Worm (Caenorhabditis elegans) whole organism, L2 larva: ENCODE data around the gene ptp-2.

Experiments
- C34F6.9 ChIP-seq: fragments of 150-350 bp; optimal IDR thresholded peaks from 2 replicates; lab custom pipeline; 2014; ENCODE audit warnings: missing biosample characterization, missing genetic modification characterization
- F13H6.1 ChIP-seq: sonication (generic microtip); optimal IDR thresholded peaks from 2 replicates; lab custom pipeline; 2016; ENCODE audit warnings: missing genetic modification characterization, missing compliant biosample characterization
- Y55F3AM.14 ChIP-seq: fragments of 200-800 bp; sonication (Bioruptor generic); optimal IDR thresholded peaks from 2 replicates; lab custom pipeline; 2018; ENCODE audit warnings: mild to moderate bottlenecking, missing genetic modification characterization, missing compliant biosample characterization
- ZK546.5 ChIP-seq: sonication (generic microtip); optimal IDR thresholded peaks from 2 replicates; lab custom pipeline; 2017; ENCODE audit warnings: missing biosample characterization, missing genetic modification characterization
- alr-1 ChIP-seq: fragments of 150-350 bp; optimal IDR thresholded peaks from 2 replicates; lab custom pipeline; 2014; ENCODE audit warnings: missing biosample characterization, missing genetic modification characterization
- ama-1 ChIP-seq: fragments of 150-350 bp; optimal IDR thresholded peaks from 2 replicates; lab custom pipeline; 2018; ENCODE audit warnings: inconsistent platforms
- blmp-1 ChIP-seq: sonication (generic microtip); optimal IDR thresholded peaks from 2 replicates; lab custom pipeline; 2017; ENCODE audit warnings: missing genetic modification characterization, mild to moderate bottlenecking, missing compliant biosample characterization, antibody characterized with exemption, moderate library complexity; ENCODE audit not compliant: insufficient read depth
- ceh-16 ChIP-seq: fragments of 150-350 bp; optimal IDR thresholded peaks from 2 replicates; lab custom pipeline; 2014; ENCODE audit warnings: missing biosample characterization, missing genetic modification characterization
- ceh-82 ChIP-seq: fragments of 150-350 bp; optimal IDR thresholded peaks from 2 replicates; lab custom pipeline; 2014; ENCODE audit warnings: missing biosample characterization, missing genetic modification characterization
- crh-2 ChIP-seq: sonication (generic microtip); optimal IDR thresholded peaks from 2 replicates; lab custom pipeline; 2017; ENCODE audit warnings: missing biosample characterization, missing genetic modification characterization
- dmd-4 ChIP-seq: sonication (generic microtip); optimal IDR thresholded peaks from 2 replicates; lab custom pipeline; 2017; ENCODE audit warnings: missing biosample characterization, missing genetic modification characterization
- egl-27 ChIP-seq: sonication (generic microtip); optimal IDR thresholded peaks from 3 replicates; lab custom pipeline; 2017; ENCODE audit warnings: missing biosample characterization, missing genetic modification reagents, missing genetic modification characterization
- elt-1 ChIP-seq: fragments of 150-350 bp; optimal IDR thresholded peaks from 2 replicates; lab custom pipeline; 2014; ENCODE audit warnings: missing biosample characterization, missing genetic modification characterization
- elt-3 ChIP-seq: sonication (generic microtip); optimal IDR thresholded peaks from 2 replicates; lab custom pipeline; 2017; ENCODE audit warnings: missing biosample characterization, missing genetic modification characterization
- fos-1 ChIP-seq: fragments of 150-350 bp; optimal IDR thresholded peaks from 2 replicates; lab custom pipeline; 2014; ENCODE audit warnings: missing biosample characterization, missing genetic modification characterization
- gmeb-1 ChIP-seq: fragments of 150-350 bp; optimal IDR thresholded peaks from 2 replicates; lab custom pipeline; 2014; ENCODE audit warnings: missing biosample characterization, missing genetic modification characterization
- lin-11 ChIP-seq: fragments of 150-350 bp; sonication (generic microtip); optimal IDR thresholded peaks from 2 replicates; lab custom pipeline; 2014; ENCODE audit warnings: missing biosample characterization, missing genetic modification characterization, inconsistent platforms, mixed read lengths
- lin-13 ChIP-seq: fragments of 150-350 bp; optimal IDR thresholded peaks from 2 replicates; lab custom pipeline; 2014; ENCODE audit warnings: missing biosample characterization, missing genetic modification reagents, missing genetic modification characterization
- lin-39 ChIP-seq: fragments of 150-350 bp; optimal IDR thresholded peaks from 2 replicates; lab custom pipeline; 2014; ENCODE audit warnings: missing biosample characterization, missing genetic modification reagents, missing genetic modification characterization
- mab-5 ChIP-seq: fragments of 150-350 bp; optimal IDR thresholded peaks from 2 replicates; lab custom pipeline; 2014; ENCODE audit warnings: missing biosample characterization, missing genetic modification characterization
- mbf-1 ChIP-seq: sonication (generic microtip); optimal IDR thresholded peaks from 2 replicates; lab custom pipeline; 2017; ENCODE audit warnings: missing biosample characterization, missing genetic modification characterization
- nhr-10 ChIP-seq: sonication (generic microtip); optimal IDR thresholded peaks from 2 replicates; lab custom pipeline; 2017; ENCODE audit warnings: missing biosample characterization, missing genetic modification characterization
- nhr-11 ChIP-seq: fragments of 150-350 bp; optimal IDR thresholded peaks from 2 replicates; lab custom pipeline; 2014; ENCODE audit warnings: missing biosample characterization, missing genetic modification characterization
- nhr-12 ChIP-seq: fragments of 150-350 bp; optimal IDR thresholded peaks from 2 replicates; lab custom pipeline; 2014; ENCODE audit warnings: missing biosample characterization, missing genetic modification characterization
- nhr-129 ChIP-seq: fragments of 150-350 bp; optimal IDR thresholded peaks from 2 replicates; lab custom pipeline; 2014; ENCODE audit warnings: missing biosample characterization, missing genetic modification characterization
- nhr-23 ChIP-seq: fragments of 150-350 bp; optimal IDR thresholded peaks from 2 replicates; lab custom pipeline; 2014; ENCODE audit warnings: missing biosample characterization, missing genetic modification reagents, missing genetic modification characterization
- nhr-25 ChIP-seq: fragments of 150-350 bp; sonication (generic microtip); optimal IDR thresholded peaks from 3 replicates; lab custom pipeline; 2014; ENCODE audit warnings: missing biosample characterization, missing genetic modification characterization
- nhr-6 ChIP-seq: fragments of 150-350 bp; optimal IDR thresholded peaks from 2 replicates; lab custom pipeline; 2014; ENCODE audit warnings: missing biosample characterization, missing genetic modification characterization
- peb-1 ChIP-seq: fragments of 150-350 bp; optimal IDR thresholded peaks from 2 replicates; lab custom pipeline; 2014; ENCODE audit warnings: missing biosample characterization, missing genetic modification characterization
- skn-1 ChIP-seq: sonication (generic microtip); optimal IDR thresholded peaks from 2 replicates; lab custom pipeline; 2017; ENCODE audit warnings: missing biosample characterization, missing genetic modification characterization
- sma-3 ChIP-seq: sonication (generic microtip); optimal IDR thresholded peaks from 2 replicates; lab custom pipeline; 2016; ENCODE audit warnings: missing genetic modification reagents, missing genetic modification characterization, missing compliant biosample characterization
- sma-9 ChIP-seq, 2 experiments: fragments of 150-350 bp in 1 of 2; sonication (generic microtip) in 1 of 2; optimal IDR thresholded peaks; 2 replicates each; lab custom pipeline; 2014 to 2016; ENCODE audit warnings: missing genetic modification characterization in 2 of 2, mild to moderate bottlenecking in 1 of 2, missing biosample characterization in 1 of 2, missing compliant biosample characterization in 1 of 2, missing genetic modification reagents in 1 of 2, moderate library complexity in 1 of 2
- unc-55 ChIP-seq: fragments of 150-350 bp; sonication (generic microtip); optimal IDR thresholded peaks from 3 replicates; lab custom pipeline; 2014; ENCODE audit warnings: missing biosample characterization, missing genetic modification reagents, missing genetic modification characterization
- unc-62 ChIP-seq: fragments of 150-350 bp; optimal IDR thresholded peaks from 2 replicates; lab custom pipeline; 2014; ENCODE audit warnings: missing biosample characterization, missing genetic modification reagents, missing genetic modification characterization
- zag-1 ChIP-seq: fragments of 150-350 bp; optimal IDR thresholded peaks from 2 replicates; lab custom pipeline; 2014; ENCODE audit warnings: missing biosample characterization, missing genetic modification characterization
- ztf-11 ChIP-seq: sonication (generic microtip); optimal IDR thresholded peaks from 2 replicates; lab custom pipeline; 2017; ENCODE audit warnings: missing biosample characterization, missing genetic modification characterization
- ztf-4 ChIP-seq: fragments of 150-350 bp; optimal IDR thresholded peaks from 2 replicates; lab custom pipeline; 2014; ENCODE audit warnings: missing biosample characterization, missing genetic modification characterization

The ptp-2 gene

ce11 chrII:5944268-5944667 is 25.8 kb downstream of the ptp-2 start, which contains the start of gene B0034.2:
TSS of gene B0034.2 (minus strand) at chrII:5944368.
- TF ChIP-seq Y55F3AM.14, result no peak
- TF ChIP-seq fos-1 (tag; lab: Kevin White, UChicago), result no peak
- TF ChIP-seq nhr-12 (tag; lab: Kevin White, UChicago), result no peak
- TF ChIP-seq ceh-16 (tag; lab: Kevin White, UChicago), result no peak
- no peak for TF ChIP-seq lin-13 (GFP tag; lab: Kevin White, UChicago)
- TF ChIP-seq unc-55, result no peak

- TF ChIP-seq ceh-16 (tag; lab: Kevin White, UChicago), result no peak
- TF ChIP-seq elt-3 (tag; lab: Kevin White, UChicago), result no peak
- no peak for TF ChIP-seq Y55F3AM.14
- no peak for TF ChIP-seq gmeb-1
- no peak for TF ChIP-seq unc-55
- no peak for TF ChIP-seq unc-62
Observed at ce11 chrII:5945818-5946217, 27.4 kb downstream of the ptp-2 start.

ce11 chrII:5946438-5946837 is 28.0 kb downstream of the ptp-2 start:
- TF ChIP-seq ama-1 (lab: Kevin White, UChicago) (no peak), gmeb-1 (no peak), nhr-23 (tag; lab: Kevin White, UChicago) (no peak), zag-1 (no peak), Y55F3AM.14 (no peak), mab-5 (tag; lab: Kevin White, UChicago) (no peak), mbf-1 (no peak), ztf-11 (tag; lab: Kevin White, UChicago) (no peak), egl-27 (tag; lab: Kevin White, UChicago) (no peak), ztf-4 (tag; lab: Kevin White, UChicago) (no peak), dmd-4 (no peak), skn-1 (no peak), nhr-6 (tag; lab: Kevin White, UChicago) (no peak), lin-11 (tag; lab: Kevin White, UChicago) (no peak), lin-13 (GFP tag; lab: Kevin White, UChicago) (no peak)
- TF ChIP-seq, all 48 proteins: peak for 0

ce11 chrII:5948681-5949080 is 30.2 kb downstream of the ptp-2 start:
- no peak for TF ChIP-seq alr-1 (tag; lab: Kevin White, UChicago)
- TF ChIP-seq Y55F3AM.14, result peak; percentile 4
- TF ChIP-seq F13H6.1 (tag; lab: Kevin White, UChicago), result peak; percentile 29
- TF ChIP-seq unc-55, result peak; percentile 29
- peak; percentile 22 for TF ChIP-seq sma-9 (GFP tag; optimal IDR thresholded peaks at IDR 0.05; lab: Kevin White, UChicago)
- TF ChIP-seq sma-9 (tag; optimal IDR thresholded peaks at IDR 0.05; lab: Kevin White, UChicago), result no peak
- TF ChIP-seq lin-13 (GFP tag; lab: Kevin White, UChicago), result no peak
- TF ChIP-seq crh-2 (tag; lab: Kevin White, UChicago), result no peak
- peak; percentile 32 for TF ChIP-seq zag-1
- no peak for TF ChIP-seq ceh-16 (tag; lab: Kevin White, UChicago)
- TF ChIP-seq C34F6.9 (tag; lab: Kevin White, UChicago), result peak; percentile 36
- no peak for TF ChIP-seq fos-1 (tag; lab: Kevin White, UChicago)

ce11 chrII:5950657-5951056 is 32.2 kb downstream of the ptp-2 start:
- no peak for TF ChIP-seq lin-13 (GFP tag; lab: Kevin White, UChicago)
- TF ChIP-seq nhr-6 (tag; lab: Kevin White, UChicago), result no peak
- no peak for TF ChIP-seq skn-1
- no peak for TF ChIP-seq peb-1 (tag; lab: Kevin White, UChicago)
- TF ChIP-seq ZK546.5 (tag; lab: Kevin White, UChicago), result no peak
- TF ChIP-seq ama-1 (lab: Kevin White, UChicago), result no peak
- TF ChIP-seq gmeb-1, result no peak
- no peak for TF ChIP-seq elt-1 (tag; lab: Kevin White, UChicago)
- TF ChIP-seq sma-3, result no peak
- TF ChIP-seq lin-39 (tag; lab: Kevin White, UChicago), result no peak
- TF ChIP-seq Y55F3AM.14, result no peak
- no peak for TF ChIP-seq mab-5 (tag; lab: Kevin White, UChicago)
- no peak for TF ChIP-seq nhr-25 (tag; lab: Kevin White, UChicago)
- no peak for TF ChIP-seq fos-1 (tag; lab: Kevin White, UChicago)
- TF ChIP-seq blmp-1 (tag; lab: Kevin White, UChicago), result no peak
- TF ChIP-seq nhr-10 (tag; lab: Kevin White, UChicago), result no peak
- TF ChIP-seq nhr-129 (tag; lab: Kevin White, UChicago), result no peak
- no peak for TF ChIP-seq nhr-11 (tag; lab: Kevin White, UChicago)
- TF ChIP-seq ceh-82 (tag; lab: Kevin White, UChicago), result no peak
